Fruit fly (Drosophila melanogaster) whole organism, embryonic: ENCODE data around the gene CG5892.

Experiments used
- ATbp ChIP-seq: fragments of 200-800 bp; sonication (Bioruptor generic); optimal IDR thresholded peaks from 2 replicates; lab custom pipeline; 2017; ENCODE audit warnings: missing biosample characterization, mild to moderate bottlenecking, missing genetic modification characterization, missing genetic modification reagents
- Ada2b ChIP-seq: fragments of 200-800 bp; sonication (Bioruptor generic); IDR thresholded peaks from 2 replicates; pipeline ENCODE4 v1.3.6; 2022; ENCODE audit warnings: missing biosample characterization, missing genetic modification characterization
- Aef1 ChIP-seq: fragments of 200-800 bp; sonication (Bioruptor generic); IDR thresholded peaks from 3 replicates; pipeline ENCODE4 v1.3.6; 2022; ENCODE audit warnings: missing biosample characterization, missing genetic modification characterization
- Blimp-1 ChIP-seq: fragments of 200-800 bp; sonication (Bioruptor generic); optimal IDR thresholded peaks from 3 replicates; lab custom pipeline; 2018; ENCODE audit warnings: missing biosample characterization, missing genetic modification characterization, mild to moderate bottlenecking, moderate library complexity, missing genetic modification reagents
- CG10959 ChIP-seq: fragments of 200-800 bp; sonication (Bioruptor generic); IDR thresholded peaks from 2 replicates; pipeline ENCODE4 v1.3.6; 2022; ENCODE audit warnings: missing biosample characterization, missing genetic modification characterization
- CG11093 ChIP-seq: fragments of 200-800 bp; sonication (Bioruptor generic); IDR thresholded peaks from 3 replicates; pipeline ENCODE4 v1.3.6; 2022; ENCODE audit warnings: missing biosample characterization, missing genetic modification characterization
- CG12219 ChIP-seq: fragments of 200-800 bp; sonication (Bioruptor generic); optimal IDR thresholded peaks from 3 replicates; lab custom pipeline; 2018; ENCODE audit warnings: missing biosample characterization, mild to moderate bottlenecking, missing genetic modification characterization
- CG1529 ChIP-seq: fragments of 200-800 bp; sonication (Bioruptor generic); optimal IDR thresholded peaks from 3 replicates; lab custom pipeline; 2018; ENCODE audit warnings: missing biosample characterization, missing genetic modification characterization
- CG17612 ChIP-seq: fragments of 200-800 bp; sonication (Bioruptor generic); IDR thresholded peaks from 2 replicates; pipeline ENCODE4 v1.3.6; 2022; ENCODE audit warnings: missing biosample characterization, missing genetic modification characterization
- CG17829 ChIP-seq: fragments of 200-800 bp; optimal IDR thresholded peaks from 2 replicates; lab custom pipeline; 2019; ENCODE audit warnings: missing biosample characterization, mild to moderate bottlenecking, missing genetic modification characterization, moderate library complexity
- CG2120 ChIP-seq: fragments of 200-800 bp; sonication (Bioruptor generic); optimal IDR thresholded peaks from 3 replicates; lab custom pipeline; 2016; ENCODE audit warnings: missing biosample characterization, missing genetic modification characterization
- CG3065 ChIP-seq: fragments of 200-800 bp; sonication (Bioruptor generic); optimal IDR thresholded peaks from 2 replicates; lab custom pipeline; 2016; ENCODE audit warnings: missing biosample characterization, missing genetic modification characterization
- CG3838 ChIP-seq: fragments of 200-800 bp; sonication (Bioruptor generic); optimal IDR thresholded peaks from 3 replicates; lab custom pipeline; 2016; ENCODE audit warnings: missing biosample characterization, missing genetic modification characterization
- CG43689 ChIP-seq: fragments of 200-800 bp; sonication (Bioruptor generic); IDR thresholded peaks from 2 replicates; pipeline ENCODE4 v1.3.6; 2022; ENCODE audit warnings: missing biosample characterization, missing genetic modification characterization
- CG4820 ChIP-seq: fragments of 200-800 bp; sonication (Bioruptor generic); optimal IDR thresholded peaks from 3 replicates; lab custom pipeline; 2016; ENCODE audit warnings: missing biosample characterization, missing genetic modification characterization
- CG6175 ChIP-seq: fragments of 200-800 bp; sonication (Bioruptor generic); IDR thresholded peaks from 3 replicates; pipeline ENCODE4 v1.3.6; 2022; ENCODE audit warnings: missing biosample characterization, missing genetic modification characterization
- CG7786 ChIP-seq: fragments of 200-800 bp; sonication (Bioruptor generic); optimal IDR thresholded peaks from 2 replicates; lab custom pipeline; 2016; ENCODE audit warnings: missing biosample characterization, missing genetic modification characterization
- CG8281 ChIP-seq: fragments of 200-800 bp; sonication (Bioruptor generic); optimal IDR thresholded peaks from 2 replicates; lab custom pipeline; 2018; ENCODE audit warnings: missing biosample characterization, mild to moderate bottlenecking, missing genetic modification characterization, moderate library complexity
- CG9797 ChIP-seq: fragments of 200-800 bp; sonication (Bioruptor generic); optimal IDR thresholded peaks from 3 replicates; lab custom pipeline; 2018; ENCODE audit warnings: missing biosample characterization, mild to moderate bottlenecking, missing genetic modification characterization
- CG9876 ChIP-seq: fragments of 200-800 bp; sonication (Bioruptor generic); optimal IDR thresholded peaks from 2 replicates; lab custom pipeline; 2016; ENCODE audit warnings: missing biosample characterization, missing genetic modification characterization
- Chrac-16 ChIP-seq: fragments of 200-800 bp; sonication (Bioruptor generic); optimal IDR thresholded peaks from 3 replicates; lab custom pipeline; 2016; ENCODE audit warnings: missing biosample characterization, missing genetic modification characterization
- CkIIα-i1 ChIP-seq: fragments of 200-800 bp; sonication (Bioruptor generic); IDR thresholded peaks from 2 replicates; pipeline ENCODE4 v1.3.6; 2022; ENCODE audit warnings: missing biosample characterization, missing genetic modification characterization
- Eip74EF ChIP-seq, 2 experiments: fragments of 200-800 bp in 1 of 2; fragments of >200 bp in 1 of 2; sonication (Bioruptor generic) in 1 of 2; optimal IDR thresholded peaks; 2 replicates each; lab custom pipeline; 2017 to 2019; ENCODE audit warnings: missing biosample characterization in 2 of 2, missing genetic modification characterization in 2 of 2, mild to moderate bottlenecking in 1 of 2, moderate library complexity in 1 of 2
- Fer2 ChIP-seq: fragments of 200-800 bp; sonication (Bioruptor generic); optimal IDR thresholded peaks from 2 replicates; lab custom pipeline; 2018; ENCODE audit warnings: missing biosample characterization, mild to moderate bottlenecking, missing genetic modification characterization, moderate library complexity
- GATAe ChIP-seq: fragments of 200-800 bp; sonication (Bioruptor generic); conservative IDR thresholded peaks from 2 replicates; pipeline ENCODE4 v1.3.6; 2022; ENCODE audit warnings: missing biosample characterization, missing genetic modification characterization
- Gug ChIP-seq: fragments of 200-800 bp; sonication (Bioruptor generic); IDR thresholded peaks from 4 replicates; pipeline ENCODE4 v1.3.6; 2022; ENCODE audit warnings: missing biosample characterization, missing genetic modification characterization
- HLH54F ChIP-seq: fragments of 200-800 bp; sonication (Bioruptor generic); optimal IDR thresholded peaks from 3 replicates; lab custom pipeline; 2016; ENCODE audit warnings: missing biosample characterization, missing genetic modification characterization
- Meics ChIP-seq: fragments of 200-800 bp; sonication (Bioruptor generic); optimal IDR thresholded peaks from 2 replicates; lab custom pipeline; 2017; ENCODE audit warnings: missing biosample characterization, mild to moderate bottlenecking, missing genetic modification characterization
- Mrtf ChIP-seq: fragments of 200-800 bp; sonication (Bioruptor generic); IDR thresholded peaks from 3 replicates; pipeline ENCODE4 v1.3.6; 2022; ENCODE audit warnings: missing biosample characterization, missing genetic modification characterization
- Nf-YA ChIP-seq: fragments of 200-800 bp; sonication (Bioruptor generic); IDR thresholded peaks from 2 replicates; pipeline ENCODE4 v1.3.6; 2022; ENCODE audit warnings: missing biosample characterization, missing genetic modification characterization
- Ptx1 ChIP-seq: fragments of 200-800 bp; sonication (Bioruptor generic); IDR thresholded peaks from 2 replicates; pipeline ENCODE4 v1.3.6; 2022; ENCODE audit warnings: missing biosample characterization, missing genetic modification characterization
- Sry-β ChIP-seq: fragments of 200-800 bp; sonication (Bioruptor generic); optimal IDR thresholded peaks from 2 replicates; lab custom pipeline; 2018; ENCODE audit warnings: missing biosample characterization, mild to moderate bottlenecking, missing genetic modification characterization, moderate library complexity
- Xrp1 ChIP-seq: fragments of 200-800 bp; sonication (Bioruptor generic); IDR thresholded peaks from 2 replicates; pipeline ENCODE4 v1.3.6; 2022; ENCODE audit warnings: missing biosample characterization, missing genetic modification characterization
- amos ChIP-seq: fragments of 200-800 bp; sonication (Bioruptor generic); IDR thresholded peaks from 2 replicates; pipeline ENCODE4 v1.3.6; 2022; ENCODE audit warnings: missing biosample characterization, missing genetic modification characterization; ENCODE audit not compliant: partially characterized antibody
- corto ChIP-seq: fragments of 200-800 bp; sonication (Bioruptor generic); optimal IDR thresholded peaks from 2 replicates; lab custom pipeline; 2016; ENCODE audit warnings: missing biosample characterization, mild to moderate bottlenecking, missing genetic modification characterization, moderate library complexity
- crp ChIP-seq, 2 experiments: fragments of 200-800 bp; sonication (Bioruptor generic); optimal IDR thresholded peaks; 2 replicates in 1 of 2; 3 replicates in 1 of 2; lab custom pipeline; 2017; ENCODE audit warnings: missing biosample characterization in 2 of 2, missing genetic modification characterization in 2 of 2, mild to moderate bottlenecking in 1 of 2, moderate library complexity in 1 of 2
- da ChIP-seq: fragments of 200-800 bp; sonication (Bioruptor generic); optimal IDR thresholded peaks from 2 replicates; lab custom pipeline; 2016; ENCODE audit warnings: missing biosample characterization, missing genetic modification characterization
- danr ChIP-seq: fragments of 200-800 bp; sonication (Bioruptor generic); IDR thresholded peaks from 2 replicates; pipeline ENCODE4 v1.3.6; 2022; ENCODE audit warnings: missing biosample characterization, missing genetic modification characterization
- disco-r ChIP-seq: fragments of 200-800 bp; sonication (Bioruptor generic); optimal IDR thresholded peaks from 2 replicates; lab custom pipeline; 2016; ENCODE audit warnings: missing biosample characterization, missing genetic modification characterization
- dmrt11E ChIP-seq: fragments of 200-800 bp; sonication (Bioruptor generic); optimal IDR thresholded peaks from 3 replicates; lab custom pipeline; 2018; ENCODE audit warnings: missing biosample characterization, mild to moderate bottlenecking, missing genetic modification characterization, moderate library complexity
- eyg ChIP-seq: fragments of 200-800 bp; sonication (Bioruptor generic); optimal IDR thresholded peaks from 3 replicates; lab custom pipeline; 2016; ENCODE audit warnings: missing biosample characterization, missing genetic modification characterization
- fd96Cb ChIP-seq: fragments of 200-800 bp; sonication (Bioruptor generic); optimal IDR thresholded peaks from 2 replicates; lab custom pipeline; 2018; ENCODE audit warnings: missing biosample characterization, mild to moderate bottlenecking, missing genetic modification characterization, moderate library complexity
- gro ChIP-seq: fragments of 200-800 bp; sonication (Bioruptor generic); optimal IDR thresholded peaks from 2 replicates; lab custom pipeline; 2016; ENCODE audit warnings: missing biosample characterization, missing genetic modification characterization
- lmd ChIP-seq: fragments of 200-800 bp; sonication (Bioruptor generic); IDR thresholded peaks from 2 replicates; pipeline ENCODE4 v1.3.6; 2022; ENCODE audit warnings: missing biosample characterization, missing genetic modification characterization
- oc ChIP-seq: fragments of 200-800 bp; sonication (Bioruptor generic); optimal IDR thresholded peaks from 2 replicates; lab custom pipeline; 2018; ENCODE audit warnings: missing biosample characterization, mild to moderate bottlenecking, missing genetic modification characterization, moderate library complexity
- scrt ChIP-seq: fragments of 200-800 bp; sonication (Bioruptor generic); optimal IDR thresholded peaks from 2 replicates; lab custom pipeline; 2018; ENCODE audit warnings: missing biosample characterization, mild to moderate bottlenecking, missing genetic modification characterization, moderate library complexity
- sim ChIP-seq: fragments of 200-800 bp; sonication (Bioruptor generic); IDR thresholded peaks from 2 replicates; pipeline ENCODE4 v1.3.6; 2022; ENCODE audit warnings: missing biosample characterization, missing genetic modification characterization
- sna ChIP-seq: fragments of 200-800 bp; sonication (Bioruptor generic); IDR thresholded peaks from 2 replicates; pipeline ENCODE4 v1.3.6; 2022; ENCODE audit warnings: missing biosample characterization, missing genetic modification characterization; ENCODE audit not compliant: partially characterized antibody
- twi ChIP-seq: fragments of 200-800 bp; optimal IDR thresholded peaks from 2 replicates; lab custom pipeline; 2019; ENCODE audit warnings: missing biosample characterization, mild to moderate bottlenecking, missing genetic modification characterization, moderate library complexity
- usp ChIP-seq: fragments of >200 bp; optimal IDR thresholded peaks from 2 replicates; lab custom pipeline; 2017; ENCODE audit warnings: missing biosample characterization, missing genetic modification characterization
- wek ChIP-seq: fragments of 200-800 bp; sonication (Bioruptor generic); optimal IDR thresholded peaks from 3 replicates; lab custom pipeline; 2018; ENCODE audit warnings: missing biosample characterization, mild to moderate bottlenecking, missing genetic modification characterization, moderate library complexity

Gene CG5892

DNA sequence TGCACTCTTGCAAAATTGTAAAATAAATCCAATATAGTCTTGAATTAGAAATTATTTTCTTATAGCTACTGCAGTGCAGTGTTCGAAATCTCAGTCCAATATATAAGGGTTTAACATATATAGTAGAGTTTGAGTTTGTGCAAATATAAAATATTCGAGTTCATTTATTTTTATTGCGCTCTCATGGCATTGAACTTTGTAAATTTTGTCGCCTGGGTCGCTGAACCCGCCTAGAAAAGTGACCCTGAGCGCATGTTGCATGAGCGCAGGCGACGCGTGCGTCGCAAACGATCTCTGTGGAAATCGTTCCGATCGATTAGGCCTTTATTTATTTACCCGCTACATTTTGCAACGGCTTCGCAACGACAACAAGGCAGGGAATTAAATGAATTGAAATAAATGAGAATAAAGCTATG is 42.5 kb upstream of the CG5892 start (continued):
- no peak for TF ChIP-seq eyg
- 0 out of 4 replicates have a peak, but pooled peaks have one; percentile 24 for TF ChIP-seq Gug (GFP tag; lab: Robert Waterston, UW)
- TF ChIP-seq Blimp-1 = peak; percentile 6
- TF ChIP-seq usp (GFP tag; lab: Kevin White, UChicago) = no peak
- no peak for TF ChIP-seq sim (GFP tag; lab: Robert Waterston, UW)
- TF ChIP-seq CG6175 = no peak
- no peak for TF ChIP-seq CG11093 (GFP tag; lab: Robert Waterston, UW)
- TF ChIP-seq Nf-YA (GFP tag; lab: Robert Waterston, UW) = no peak
- TF ChIP-seq CkIIα-i1 (GFP tag; lab: Robert Waterston, UW) = no peak
- TF ChIP-seq CG9876 = no peak
- peak; percentile 25 for TF ChIP-seq dmrt11E (tag; lab: Kevin White, UChicago)
- peak; percentile 10 for TF ChIP-seq CG4820 (GFP tag; lab: Kevin White, UChicago)
- peak; percentile 45 for TF ChIP-seq CG3838 (GFP tag; lab: Kevin White, UChicago)
- peak; percentile 32 for TF ChIP-seq CG2120 (GFP tag; lab: Kevin White, UChicago)
- TF ChIP-seq CG8281 (tag; lab: Kevin White, UChicago) = no peak
- no peak for TF ChIP-seq da (GFP tag; lab: Kevin White, UChicago)
- TF ChIP-seq Chrac-16 (GFP tag; lab: Kevin White, UChicago) = peak; percentile 42
- TF ChIP-seq lmd = peak; percentile 42; the same call in 1 of the 2 replicates
- TF ChIP-seq Ptx1 (GFP tag; lab: Robert Waterston, UW) = peak; percentile 39
- TF ChIP-seq CG17829 (tag; lab: Kevin White, UChicago) = peak; percentile 23
- TF ChIP-seq CG9797 = no peak
- 0 out of 3 replicates have a peak, but pooled peaks have one; percentile 12 for TF ChIP-seq Aef1 (GFP tag; lab: Robert Waterston, UW)
- TF ChIP-seq danr (GFP tag; lab: Robert Waterston, UW) = no peak
- no peak for TF ChIP-seq sna (GFP tag; lab: Robert Waterston, UW)
- no peak for TF ChIP-seq CG3065 (GFP tag; lab: Kevin White, UChicago)
- TF ChIP-seq fd96Cb = no peak
- TF ChIP-seq CG10959 (GFP tag; lab: Robert Waterston, UW) = no peak
- no peak for TF ChIP-seq amos
- TF ChIP-seq HLH54F (GFP tag; lab: Kevin White, UChicago) = peak; percentile 3
- no peak for TF ChIP-seq Eip74EF (GFP tag; optimal IDR thresholded peaks at IDR 0.05; lab: Kevin White, UChicago)
- TF ChIP-seq CG17612 (GFP tag; lab: Robert Waterston, UW) = no peak
- no peak for TF ChIP-seq CG7786 (GFP tag; lab: Kevin White, UChicago)
- TF ChIP-seq Mrtf (GFP tag; lab: Robert Waterston, UW) = peak; percentile 17; the same call in 1 of the 3 replicates
- no peak for TF ChIP-seq gro
- peak; percentile 41 for TF ChIP-seq CG1529 (GFP tag; lab: Kevin White, UChicago)
- TF ChIP-seq GATAe (GFP tag; lab: Robert Waterston, UW) = no peak
- no peak for TF ChIP-seq corto (GFP tag; lab: Kevin White, UChicago)
- peak; percentile 8 for TF ChIP-seq twi (tag; lab: Kevin White, UChicago)
- TF ChIP-seq Sry-β = no peak
- peak; percentile 52 for TF ChIP-seq ATbp
- TF ChIP-seq Xrp1 (GFP tag; lab: Robert Waterston, UW) = peak; percentile 61; the same call in 1 of the 2 replicates
- TF ChIP-seq crp (GFP tag; optimal IDR thresholded peaks at IDR 0.05; lab: Kevin White, UChicago) = no peak
- TF ChIP-seq wek (GFP tag; lab: Kevin White, UChicago) = no peak
- TF ChIP-seq Ada2b (GFP tag; lab: Robert Waterston, UW) = peak; percentile 24; the same call in 1 of the 2 replicates
- no peak for TF ChIP-seq CG12219 (GFP tag; lab: Kevin White, UChicago)
- no peak for TF ChIP-seq Meics (GFP tag; lab: Kevin White, UChicago)
- no peak for TF ChIP-seq CG43689 (GFP tag; lab: Robert Waterston, UW)
- TF ChIP-seq Fer2 (tag; lab: Kevin White, UChicago) = no peak
- TF ChIP-seq disco-r (GFP tag; lab: Kevin White, UChicago) = no peak
- no peak for TF ChIP-seq scrt (GFP tag; lab: Kevin White, UChicago)
- peak; percentile 18 for TF ChIP-seq oc (tag; lab: Kevin White, UChicago)
